Fruit fly (Drosophila melanogaster) whole organism, wandering third instar larva: ENCODE data around the gene C3G.

ENCODE experiments used
- Abd-B ChIP-seq: fragments of >200 bp; optimal IDR thresholded peaks from 2 replicates; lab custom pipeline; 2017; ENCODE audit warnings: missing biosample characterization, missing genetic modification characterization
- CG32264 ChIP-seq: fragments of 200-800 bp; sonication (Bioruptor generic); optimal IDR thresholded peaks from 2 replicates; lab custom pipeline; 2016; ENCODE audit warnings: missing biosample characterization, missing genetic modification characterization
- CG9705 ChIP-seq: fragments of 200-800 bp; sonication (Bioruptor generic); optimal IDR thresholded peaks from 2 replicates; lab custom pipeline; 2018; ENCODE audit warnings: missing biosample characterization, mild to moderate bottlenecking, missing genetic modification characterization
- CrebA ChIP-seq: fragments of 200-800 bp; sonication (Bioruptor generic); optimal IDR thresholded peaks from 2 replicates; lab custom pipeline; 2016; ENCODE audit warnings: missing biosample characterization, mild to moderate bottlenecking, missing genetic modification characterization, borderline replicate concordance
- Dfd ChIP-seq: fragments of >200 bp; optimal IDR thresholded peaks from 2 replicates; lab custom pipeline; 2017; ENCODE audit warnings: missing biosample characterization, missing genetic modification characterization
- Dif ChIP-seq: fragments of 200-275, 200-300 bp; sonication (Bioruptor generic); optimal IDR thresholded peaks from 2 replicates; lab custom pipeline; 2018; ENCODE audit warnings: missing biosample characterization, missing genetic modification characterization; ENCODE audit not compliant: partially characterized antibody
- GATAd ChIP-seq: sonication (Bioruptor generic); optimal IDR thresholded peaks from 2 replicates; lab custom pipeline; 2016; ENCODE audit warnings: missing biosample characterization, missing genetic modification characterization
- HLH106 ChIP-seq: fragments of 200-800 bp; optimal IDR thresholded peaks from 3 replicates; lab custom pipeline; 2019; ENCODE audit warnings: missing biosample characterization, mild to moderate bottlenecking, missing genetic modification characterization, moderate library complexity
- Hnf4 ChIP-seq: fragments of 200-800 bp; sonication (Bioruptor generic); optimal IDR thresholded peaks from 2 replicates; lab custom pipeline; 2016; ENCODE audit warnings: missing biosample characterization, mild to moderate bottlenecking, missing genetic modification characterization
- Hr78 ChIP-seq: fragments of >200 bp; optimal IDR thresholded peaks from 2 replicates; lab custom pipeline; 2017; ENCODE audit warnings: missing biosample characterization, missing genetic modification characterization
- Hr83 ChIP-seq: fragments of 200-300 bp; sonication (Bioruptor generic); optimal IDR thresholded peaks from 2 replicates; lab custom pipeline; 2016; ENCODE audit warnings: missing biosample characterization, mild to moderate bottlenecking, missing genetic modification characterization, moderate library complexity; ENCODE audit not compliant: poor library complexity, severe bottlenecking
- Jra ChIP-seq: sonication (Bioruptor generic); optimal IDR thresholded peaks from 2 replicates; lab custom pipeline; 2016; ENCODE audit warnings: missing biosample characterization, missing genetic modification characterization
- Mio ChIP-seq: sonication (Bioruptor generic); optimal IDR thresholded peaks from 2 replicates; lab custom pipeline; 2016; ENCODE audit warnings: missing biosample characterization, missing genetic modification characterization
- Myc ChIP-seq: fragments of >200 bp; optimal IDR thresholded peaks from 2 replicates; lab custom pipeline; 2017
- N ChIP-seq: fragments of >200 bp; optimal IDR thresholded peaks from 2 replicates; lab custom pipeline; 2018; ENCODE audit warnings: missing biosample characterization, missing external identifiers, missing genetic modification characterization
- Rel ChIP-seq, 2 experiments: fragments of 200-800 bp; sonication (Bioruptor generic) in 1 of 2; optimal IDR thresholded peaks; 2 replicates in 1 of 2; 3 replicates in 1 of 2; lab custom pipeline; 2016 to 2019; ENCODE audit warnings: mild to moderate bottlenecking in 2 of 2, missing biosample characterization in 2 of 2, missing genetic modification characterization in 2 of 2, moderate library complexity in 1 of 2
- Sp1 ChIP-seq: fragments of 200-800 bp; sonication (Bioruptor generic); optimal IDR thresholded peaks from 3 replicates; lab custom pipeline; 2019; ENCODE audit warnings: missing biosample characterization, mild to moderate bottlenecking, missing genetic modification characterization, moderate library complexity
- Vsx2 ChIP-seq: fragments of 200-300, 225-300 bp; sonication (Bioruptor generic); optimal IDR thresholded peaks from 2 replicates; lab custom pipeline; 2018; ENCODE audit warnings: missing biosample characterization, missing genetic modification characterization; ENCODE audit not compliant: partially characterized antibody
- brk ChIP-seq: fragments of 200-800 bp; sonication (Bioruptor generic); optimal IDR thresholded peaks from 2 replicates; lab custom pipeline; 2016; ENCODE audit warnings: missing biosample characterization, mild to moderate bottlenecking, missing genetic modification characterization
- dl ChIP-seq, 2 experiments: fragments of 175-275, 200-275 bp in 1 of 2; fragments of 200-275 bp in 1 of 2; sonication (Bioruptor generic); optimal IDR thresholded peaks; lab custom pipeline; 2018; ENCODE audit warnings: mild to moderate bottlenecking in 2 of 2, missing biosample characterization in 2 of 2, missing genetic modification characterization in 2 of 2, moderate library complexity in 2 of 2; ENCODE audit not compliant: partially characterized antibody in 2 of 2, insufficient read depth in 1 of 2
- dsf ChIP-seq: sonication (Bioruptor generic); optimal IDR thresholded peaks from 2 replicates; lab custom pipeline; 2016; ENCODE audit warnings: missing biosample characterization, missing genetic modification characterization, borderline replicate concordance
- ey ChIP-seq: fragments of 200-800 bp; sonication (Bioruptor generic); optimal IDR thresholded peaks from 2 replicates; lab custom pipeline; 2016; ENCODE audit warnings: missing biosample characterization, missing genetic modification characterization
- fru ChIP-seq: fragments of 200-800 bp; sonication (Bioruptor generic); optimal IDR thresholded peaks from 3 replicates; lab custom pipeline; 2016; ENCODE audit warnings: missing biosample characterization, mild to moderate bottlenecking, missing genetic modification characterization
- h ChIP-seq: fragments of 200-800 bp; sonication (Bioruptor generic); optimal IDR thresholded peaks from 3 replicates; lab custom pipeline; 2016; ENCODE audit warnings: missing biosample characterization, mild to moderate bottlenecking, missing genetic modification characterization
- jim ChIP-seq: fragments of 175-275, 200-325 bp; sonication (Bioruptor generic); optimal IDR thresholded peaks from 2 replicates; lab custom pipeline; 2016; ENCODE audit warnings: missing biosample characterization, mild to moderate bottlenecking, missing genetic modification characterization
- lola ChIP-seq: fragments of >200 bp; optimal IDR thresholded peaks from 2 replicates; lab custom pipeline; 2017; ENCODE audit warnings: missing biosample characterization, missing genetic modification characterization
- pan ChIP-seq: fragments of >200 bp; optimal IDR thresholded peaks from 2 replicates; lab custom pipeline; 2017
- rgr ChIP-seq: fragments of 200-800 bp; sonication (Bioruptor generic); optimal IDR thresholded peaks from 3 replicates; lab custom pipeline; 2016; ENCODE audit warnings: missing biosample characterization, mild to moderate bottlenecking, missing genetic modification characterization
- sage ChIP-seq: fragments of 200-800 bp; sonication (Bioruptor generic); optimal IDR thresholded peaks from 2 replicates; lab custom pipeline; 2016; ENCODE audit warnings: missing biosample characterization, mild to moderate bottlenecking, missing genetic modification characterization
- sv ChIP-seq: fragments of 200-800 bp; sonication (Bioruptor generic); optimal IDR thresholded peaks from 3 replicates; lab custom pipeline; 2016; ENCODE audit warnings: missing biosample characterization, missing genetic modification characterization
- woc ChIP-seq: sonication (Bioruptor generic); optimal IDR thresholded peaks from 2 replicates; lab custom pipeline; 2016; ENCODE audit warnings: missing biosample characterization, mild to moderate bottlenecking, missing genetic modification characterization

Gene C3G

dm6 chrX:6824203-6824602, 20.8 kb upstream of the C3G start, which contains the start of gene nonC:
Gene nonC, plus strand, starts transcription at chrX:6824496.
- peak; percentile 93 for TF ChIP-seq Myc
- no peak for TF ChIP-seq dl (GFP tag; optimal IDR thresholded peaks at IDR 0.05; lab: Kevin White, UChicago; ENCODE audit: insufficient read depth in 1 of 2, partially characterized antibody in 2 of 2)

- TF ChIP-seq ey (GFP tag; lab: Kevin White, UChicago) = no peak
- TF ChIP-seq pan (lab: Kevin White, UChicago) = no peak
- TF ChIP-seq jim (GFP tag; lab: Kevin White, UChicago) = no peak
- no peak for TF ChIP-seq Hr78 (GFP tag; lab: Kevin White, UChicago)
- no peak for TF ChIP-seq dsf (GFP tag; lab: Kevin White, UChicago)
- TF ChIP-seq Hnf4 (GFP tag; lab: Kevin White, UChicago) = no peak
- no peak for TF ChIP-seq Myc
- no peak for TF ChIP-seq lola (GFP tag; lab: Kevin White, UChicago)
- no peak for TF ChIP-seq Sp1
- no peak for TF ChIP-seq Vsx2 (GFP tag; lab: Kevin White, UChicago)
- TF ChIP-seq woc (GFP tag; lab: Kevin White, UChicago) = no peak
- no peak for TF ChIP-seq GATAd
- TF ChIP-seq, all 38 proteins: peak for 0
These were observed 19.5 kb upstream of the C3G start, which contains the start of gene Atx-1 for dm6 chrX:6822904-6823303. Gene Atx-1, plus strand, starts transcription at chrX:6823204.

- TF ChIP-seq Vsx2 (GFP tag; lab: Kevin White, UChicago) (peak; percentile 97), rgr (GFP tag; lab: Kevin White, UChicago) (no peak), Myc (peak; percentile 96), sv (GFP tag; lab: Kevin White, UChicago) (no peak), fru (GFP tag; lab: Kevin White, UChicago) (no peak), HLH106 (tag; lab: Kevin White, UChicago) (peak; percentile 19), Rel (GFP tag; optimal IDR thresholded peaks at IDR 0.05; lab: Kevin White, UChicago) (no peak), Rel (tag; optimal IDR thresholded peaks at IDR 0.05; lab: Kevin White, UChicago) (no peak)
These were observed 17.3 kb upstream of the C3G start, which contains the start of the genes Nf-YC and xit for dm6 chrX:6820703-6821102. Gene Nf-YC, minus strand, starts transcription at chrX:6820919. Gene xit, plus strand, starts transcription at chrX:6821016.

DNA sequence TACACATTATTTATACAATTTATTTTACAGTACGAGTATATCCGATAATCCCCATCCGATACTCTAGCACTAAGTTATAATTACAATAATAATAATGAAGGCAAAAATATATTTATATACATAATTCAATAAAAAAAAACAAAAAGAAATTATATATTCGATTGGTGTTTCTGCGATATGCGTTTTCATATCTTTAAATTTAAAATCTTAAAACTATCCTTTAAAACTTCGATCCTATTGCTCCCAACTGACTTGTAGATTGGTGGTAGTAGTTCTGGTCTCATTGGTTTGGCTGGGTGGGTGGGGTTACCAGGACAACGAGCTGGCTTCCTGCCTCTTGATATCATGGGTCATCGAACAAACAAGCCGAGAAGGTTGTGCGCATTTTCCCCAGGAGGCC, 10.3 kb upstream of the C3G start, which contains the start of gene iav:
Gene iav (plus strand): TSS at position 301 of the 400 bp plus-strand sequence.
- no peak for TF ChIP-seq pan (lab: Kevin White, UChicago)
- no peak for TF ChIP-seq lola (GFP tag; lab: Kevin White, UChicago)
- no peak for TF ChIP-seq sage
- no peak for TF ChIP-seq CG32264
- no peak for TF ChIP-seq Abd-B (GFP tag; lab: Kevin White, UChicago)
- no peak for TF ChIP-seq GATAd
- no peak for TF ChIP-seq h (GFP tag; lab: Kevin White, UChicago)
- TF ChIP-seq woc (GFP tag; lab: Kevin White, UChicago) = no peak
- TF ChIP-seq Dfd (GFP tag; lab: Kevin White, UChicago) = no peak
- TF ChIP-seq HLH106 (tag; lab: Kevin White, UChicago) = no peak
- no peak for TF ChIP-seq brk (GFP tag; lab: Kevin White, UChicago)
- TF ChIP-seq Jra (GFP tag; lab: Kevin White, UChicago) = no peak
- TF ChIP-seq, all 38 proteins: peak for 0

- TF ChIP-seq dl (GFP tag; optimal IDR thresholded peaks at IDR 0.05; lab: Kevin White, UChicago; ENCODE audit: insufficient read depth in 1 of 2, partially characterized antibody in 2 of 2) (peak in 1 of 2 experiments; percentile 43), ey (GFP tag; lab: Kevin White, UChicago) (no peak), Sp1 (no peak), Hnf4 (GFP tag; lab: Kevin White, UChicago) (no peak), Dif (GFP tag; lab: Kevin White, UChicago) (peak; percentile 68), Rel (GFP tag; optimal IDR thresholded peaks at IDR 0.05; lab: Kevin White, UChicago) (no peak), Rel (tag; optimal IDR thresholded peaks at IDR 0.05; lab: Kevin White, UChicago) (peak; percentile 27), sage (no peak)
- TF ChIP-seq, all 38 proteins: peak for 3
These were observed 2.0 kb upstream of the C3G start for dm6 chrX:6805404-6805803.

- peak; percentile 96 for TF ChIP-seq ey (GFP tag; lab: Kevin White, UChicago)
- no peak for TF ChIP-seq Vsx2 (GFP tag; lab: Kevin White, UChicago)
- peak; percentile 90 for TF ChIP-seq Sp1
- peak; percentile 95 for TF ChIP-seq woc (GFP tag; lab: Kevin White, UChicago)
- TF ChIP-seq Hr83 (GFP tag; lab: Kevin White, UChicago) = peak; percentile 45
- TF ChIP-seq sv (GFP tag; lab: Kevin White, UChicago) = peak; percentile 64
- TF ChIP-seq HLH106 (tag; lab: Kevin White, UChicago) = peak; percentile 92
- peak; percentile 97 for TF ChIP-seq h (GFP tag; lab: Kevin White, UChicago)
- no peak for TF ChIP-seq CrebA (GFP tag; lab: Kevin White, UChicago)
- TF ChIP-seq Hnf4 (GFP tag; lab: Kevin White, UChicago) = peak; percentile 97
- TF ChIP-seq GATAd = peak; percentile 18
- peak; percentile 93 for TF ChIP-seq sage
- peak; percentile 47 for TF ChIP-seq CG9705 (GFP tag; lab: Kevin White, UChicago)
- no peak for TF ChIP-seq N (GFP tag; lab: Kevin White, UChicago)
- TF ChIP-seq dl (GFP tag; optimal IDR thresholded peaks at IDR 0.05; lab: Kevin White, UChicago; ENCODE audit: insufficient read depth in 1 of 2, partially characterized antibody in 2 of 2) = peak in 1 of 2 experiments; percentile 62
- peak; percentile 95 for TF ChIP-seq fru (GFP tag; lab: Kevin White, UChicago)
- no peak for TF ChIP-seq lola (GFP tag; lab: Kevin White, UChicago)
- no peak for TF ChIP-seq Abd-B (GFP tag; lab: Kevin White, UChicago)
- TF ChIP-seq Jra (GFP tag; lab: Kevin White, UChicago) = peak; percentile 93
- peak; percentile 97 for TF ChIP-seq rgr (GFP tag; lab: Kevin White, UChicago)
- TF ChIP-seq Mio = peak; percentile 79
- peak; percentile 91 for TF ChIP-seq CG32264
- no peak for TF ChIP-seq pan (lab: Kevin White, UChicago)
- peak; percentile 78 for TF ChIP-seq dsf (GFP tag; lab: Kevin White, UChicago)
- no peak for TF ChIP-seq Hr78 (GFP tag; lab: Kevin White, UChicago)
These were observed 1.3 kb upstream of the C3G start for dm6 chrX:6804485-6805295.
